Fruit fly (Drosophila melanogaster) whole organism, prepupa: ENCODE results near the gene Alp12.

ENCODE experiments used
- CG10631 ChIP-seq: fragments of 200-800 bp; sonication (Bioruptor generic); optimal IDR thresholded peaks from 2 replicates; lab custom pipeline; 2016; ENCODE audit warnings: missing biosample characterization, missing genetic modification characterization
- CG11762 ChIP-seq: fragments of 200-800 bp; sonication (Bioruptor generic); optimal IDR thresholded peaks from 3 replicates; lab custom pipeline; 2016; ENCODE audit warnings: missing biosample characterization, missing genetic modification characterization; ENCODE audit not compliant: insufficient read depth
- CG11902 ChIP-seq: fragments of 200-800 bp; sonication (Bioruptor generic); optimal IDR thresholded peaks from 3 replicates; lab custom pipeline; 2016; ENCODE audit warnings: missing biosample characterization, missing genetic modification characterization
- CG15336 ChIP-seq: fragments of 200-800 bp; sonication (Bioruptor generic); IDR thresholded peaks from 2 replicates; pipeline ENCODE4 v1.3.6; 2022; ENCODE audit warnings: missing biosample characterization, missing genetic modification characterization
- CG1621 ChIP-seq: fragments of 200-800 bp; sonication (Bioruptor generic); optimal IDR thresholded peaks from 3 replicates; lab custom pipeline; 2018; ENCODE audit warnings: missing biosample characterization, mild to moderate bottlenecking, missing genetic modification characterization
- CG16779 ChIP-seq: fragments of 200-800 bp; sonication (Bioruptor generic); optimal IDR thresholded peaks from 3 replicates; lab custom pipeline; 2017; ENCODE audit warnings: missing biosample characterization, mild to moderate bottlenecking, missing genetic modification characterization
- CG31627 ChIP-seq: fragments of 200-800 bp; sonication (Bioruptor generic); optimal IDR thresholded peaks from 3 replicates; lab custom pipeline; 2016; ENCODE audit warnings: missing biosample characterization, missing genetic modification characterization
- CG32006 ChIP-seq: fragments of 200-800 bp; sonication (Bioruptor generic); optimal IDR thresholded peaks from 3 replicates; lab custom pipeline; 2017; ENCODE audit warnings: missing biosample characterization, mild to moderate bottlenecking, missing genetic modification characterization
- CG3919 ChIP-seq: fragments of 200-800 bp; sonication (Bioruptor generic); optimal IDR thresholded peaks from 3 replicates; lab custom pipeline; 2016; ENCODE audit warnings: missing biosample characterization, missing genetic modification characterization
- CG4318 ChIP-seq: fragments of 200-800 bp; sonication (Bioruptor generic); optimal IDR thresholded peaks from 3 replicates; lab custom pipeline; 2017; ENCODE audit warnings: missing biosample characterization, mild to moderate bottlenecking, missing genetic modification characterization
- CG6792 ChIP-seq: fragments of 200-800 bp; sonication (Bioruptor generic); optimal IDR thresholded peaks from 3 replicates; lab custom pipeline; 2016; ENCODE audit warnings: missing biosample characterization, missing genetic modification characterization
- CG6808 ChIP-seq: fragments of 200-800 bp; sonication (Bioruptor generic); optimal IDR thresholded peaks from 3 replicates; lab custom pipeline; 2017; ENCODE audit warnings: missing biosample characterization, missing genetic modification characterization, mild to moderate bottlenecking, moderate library complexity, missing genetic modification reagents
- CG6854 ChIP-seq: fragments of 200-800 bp; sonication (Bioruptor generic); optimal IDR thresholded peaks from 2 replicates; lab custom pipeline; 2017; ENCODE audit warnings: missing biosample characterization, mild to moderate bottlenecking, missing genetic modification characterization
- CG8319 ChIP-seq: fragments of 200-800 bp; sonication (Bioruptor generic); optimal IDR thresholded peaks from 3 replicates; lab custom pipeline; 2016; ENCODE audit warnings: missing biosample characterization, missing genetic modification characterization
- CG8632 ChIP-seq: fragments of 200-800 bp; sonication (Bioruptor generic); optimal IDR thresholded peaks from 3 replicates; lab custom pipeline; 2016; ENCODE audit warnings: missing biosample characterization, missing genetic modification characterization
- CG9139 ChIP-seq: fragments of 200-800 bp; sonication (Bioruptor generic); optimal IDR thresholded peaks from 3 replicates; lab custom pipeline; 2017; ENCODE audit warnings: missing biosample characterization, mild to moderate bottlenecking, missing genetic modification characterization
- Eip75B ChIP-seq: fragments of 200-800 bp; sonication (Bioruptor generic); optimal IDR thresholded peaks from 3 replicates; lab custom pipeline; 2016; ENCODE audit warnings: missing biosample characterization, missing genetic modification characterization
- Ets21C ChIP-seq: fragments of 200-800 bp; sonication (Bioruptor generic); optimal IDR thresholded peaks from 3 replicates; lab custom pipeline; 2016; ENCODE audit warnings: missing biosample characterization, missing genetic modification characterization
- Ets96B ChIP-seq: fragments of 200-800 bp; optimal IDR thresholded peaks from 2 replicates; lab custom pipeline; 2019; ENCODE audit warnings: missing biosample characterization, mild to moderate bottlenecking, missing genetic modification characterization, moderate library complexity
- Hr39 ChIP-seq: fragments of 200-800 bp; sonication (Bioruptor generic); optimal IDR thresholded peaks from 2 replicates; lab custom pipeline; 2016; ENCODE audit warnings: missing biosample characterization, missing genetic modification characterization
- Hr4 ChIP-seq: fragments of 200-800 bp; sonication (Bioruptor generic); optimal IDR thresholded peaks from 3 replicates; lab custom pipeline; 2016; ENCODE audit warnings: missing biosample characterization, missing genetic modification characterization
- Lpt ChIP-seq: fragments of 200-800 bp; sonication (Bioruptor generic); optimal IDR thresholded peaks from 3 replicates; lab custom pipeline; 2016; ENCODE audit warnings: missing biosample characterization, missing genetic modification characterization
- OdsH ChIP-seq: fragments of 200-800 bp; sonication (Bioruptor generic); optimal IDR thresholded peaks from 3 replicates; lab custom pipeline; 2016; ENCODE audit warnings: missing biosample characterization, missing genetic modification characterization
- Smox ChIP-seq: fragments of 200-800 bp; sonication (Bioruptor generic); optimal IDR thresholded peaks from 3 replicates; lab custom pipeline; 2016; ENCODE audit warnings: missing biosample characterization, missing genetic modification characterization
- Sox14 ChIP-seq: fragments of 200-800 bp; sonication (Bioruptor generic); optimal IDR thresholded peaks from 3 replicates; lab custom pipeline; 2016; ENCODE audit warnings: missing biosample characterization, missing genetic modification characterization
- Sox15 ChIP-seq: fragments of 200-800 bp; sonication (Bioruptor generic); optimal IDR thresholded peaks from 3 replicates; lab custom pipeline; 2016; ENCODE audit warnings: missing biosample characterization, missing genetic modification characterization
- achi ChIP-seq: fragments of 200-800 bp; sonication (Bioruptor generic); optimal IDR thresholded peaks from 3 replicates; lab custom pipeline; 2016; ENCODE audit warnings: missing biosample characterization, missing genetic modification characterization
- acj6 ChIP-seq: fragments of 200-800 bp; sonication (Bioruptor generic); optimal IDR thresholded peaks from 3 replicates; lab custom pipeline; 2016; ENCODE audit warnings: missing biosample characterization, missing genetic modification characterization
- cyc ChIP-seq: fragments of 200-800 bp; sonication (Bioruptor generic); optimal IDR thresholded peaks from 3 replicates; lab custom pipeline; 2016; ENCODE audit warnings: missing biosample characterization, missing genetic modification characterization
- dsx ChIP-seq: fragments of 200-800 bp; optimal IDR thresholded peaks from 3 replicates; lab custom pipeline; 2019; ENCODE audit warnings: missing biosample characterization, mild to moderate bottlenecking, missing genetic modification characterization, moderate library complexity; ENCODE audit not compliant: poor library complexity, severe bottlenecking
- eg ChIP-seq: fragments of 200-800 bp; sonication (Bioruptor generic); IDR thresholded peaks from 3 replicates; pipeline ENCODE4 v1.3.6; 2022; ENCODE audit warnings: missing biosample characterization, missing genetic modification characterization
- esn ChIP-seq: fragments of 200-800 bp; sonication (Bioruptor generic); optimal IDR thresholded peaks from 2 replicates; lab custom pipeline; 2016; ENCODE audit warnings: missing biosample characterization, mild to moderate bottlenecking, missing genetic modification characterization, moderate library complexity
- fd59A ChIP-seq: fragments of 200-800 bp; sonication (Bioruptor generic); optimal IDR thresholded peaks from 2 replicates; lab custom pipeline; 2017; ENCODE audit warnings: missing biosample characterization, mild to moderate bottlenecking, missing genetic modification characterization, missing genetic modification reagents
- fd85E ChIP-seq: fragments of 200-800 bp; sonication (Bioruptor generic); optimal IDR thresholded peaks from 3 replicates; lab custom pipeline; 2016; ENCODE audit warnings: missing biosample characterization, missing genetic modification characterization
- fkh ChIP-seq: fragments of 200-800 bp; sonication (Bioruptor generic); optimal IDR thresholded peaks from 3 replicates; lab custom pipeline; 2017; ENCODE audit warnings: missing biosample characterization, mild to moderate bottlenecking, missing genetic modification characterization, moderate library complexity
- lz ChIP-seq: fragments of 200-800 bp; sonication (Bioruptor generic); optimal IDR thresholded peaks from 3 replicates; lab custom pipeline; 2016; ENCODE audit warnings: missing biosample characterization, missing genetic modification characterization
- net ChIP-seq: fragments of 200-800 bp; sonication (Bioruptor generic); optimal IDR thresholded peaks from 3 replicates; lab custom pipeline; 2016; ENCODE audit warnings: missing biosample characterization, missing genetic modification characterization
- pdm3 ChIP-seq: fragments of 200-800 bp; sonication (Bioruptor generic); optimal IDR thresholded peaks from 3 replicates; lab custom pipeline; 2016; ENCODE audit warnings: missing biosample characterization, missing genetic modification characterization
- salr ChIP-seq, 2 experiments: fragments of 200-800 bp; sonication (Bioruptor generic); optimal IDR thresholded peaks; 3 replicates each; lab custom pipeline; 2016 to 2018; ENCODE audit warnings: missing biosample characterization in 2 of 2, missing genetic modification characterization in 2 of 2, mild to moderate bottlenecking in 1 of 2
- spab ChIP-seq: fragments of 200-800 bp; sonication (Bioruptor generic); optimal IDR thresholded peaks from 2 replicates; lab custom pipeline; 2017; ENCODE audit warnings: missing biosample characterization, mild to moderate bottlenecking, missing genetic modification characterization, missing genetic modification reagents

The Alp12 gene

DNA sequence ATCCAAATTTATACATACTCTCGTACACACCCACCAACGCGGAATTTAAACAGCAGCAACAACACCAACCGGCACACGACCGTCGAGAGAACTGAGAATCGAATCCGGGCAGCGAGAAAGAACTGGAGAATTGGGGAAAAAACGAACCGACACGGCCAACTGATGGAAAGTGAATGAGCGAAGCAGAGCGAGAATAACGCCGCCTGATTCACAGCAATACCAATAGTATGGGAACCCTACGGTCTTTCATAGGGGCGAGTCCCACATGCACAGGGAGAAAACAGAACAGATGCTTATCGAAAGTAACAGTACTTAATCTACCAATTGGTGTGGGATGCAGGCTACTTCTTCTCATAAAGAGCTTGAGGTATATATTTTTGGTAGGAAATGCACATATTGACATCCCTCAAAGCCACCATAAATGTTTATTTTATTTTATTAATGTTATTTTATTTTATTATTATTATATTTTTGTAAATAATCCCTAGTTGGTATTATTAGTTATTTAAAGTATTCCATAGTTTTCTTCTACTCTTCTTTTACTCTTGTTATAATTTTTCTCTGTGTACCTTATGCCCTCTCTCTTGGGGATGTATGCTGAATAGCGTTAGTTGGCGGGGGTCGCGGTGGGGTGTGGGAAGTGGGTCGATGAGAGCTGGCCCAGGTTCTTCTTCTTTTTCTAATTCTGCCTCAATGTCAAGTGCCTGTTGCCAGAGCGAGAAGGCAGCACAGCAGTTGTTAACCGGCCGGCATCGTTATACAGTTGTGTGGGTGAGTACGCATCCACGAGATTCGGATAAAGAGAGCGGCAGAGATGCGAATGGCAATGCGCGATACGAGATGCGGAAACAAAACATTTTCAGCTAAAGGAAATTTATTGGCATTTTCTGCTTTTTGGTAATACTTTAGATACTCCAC is 25.3 kb upstream of the Alp12 start, which contains the start of gene CG17544 (continued):
- TF ChIP-seq salr (GFP tag; optimal IDR thresholded peaks at IDR 0.05; lab: Kevin White, UChicago) (peak; percentile 33 to 81), fd85E (GFP tag; lab: Kevin White, UChicago) (peak; percentile 5), pdm3 (GFP tag; lab: Kevin White, UChicago) (peak; percentile 54), CG9139 (peak; percentile 42), CG6808 (GFP tag; lab: Kevin White, UChicago) (peak; percentile 79), fd59A (GFP tag; lab: Kevin White, UChicago) (peak; percentile 28), CG1621 (tag; lab: Kevin White, UChicago) (peak; percentile 25), Lpt (GFP tag; lab: Kevin White, UChicago) (peak; percentile 49), CG31627 (GFP tag; lab: Kevin White, UChicago) (peak; percentile 56), Sox15 (GFP tag; lab: Kevin White, UChicago) (peak; percentile 66), CG32006 (GFP tag; lab: Kevin White, UChicago) (peak; percentile 90), achi (GFP tag; lab: Kevin White, UChicago) (peak; percentile 84), lz (GFP tag; lab: Kevin White, UChicago) (peak; percentile 59), CG6854 (GFP tag; lab: Kevin White, UChicago) (peak; percentile 56), CG6792 (GFP tag; lab: Kevin White, UChicago) (peak; percentile 67), Ets21C (GFP tag; lab: Kevin White, UChicago) (peak; percentile 61), CG11902 (peak; percentile 28), CG15336 (no peak; the same call in none of the 2 replicates), Eip75B (GFP tag; lab: Kevin White, UChicago) (peak; percentile 47), eg (peak; percentile 59), fkh (peak; percentile 69), Ets96B (tag; lab: Kevin White, UChicago) (peak; percentile 81), CG16779 (tag; lab: Kevin White, UChicago) (peak; percentile 79), esn (peak; percentile 77), Sox14 (peak; percentile 40), spab (GFP tag; lab: Kevin White, UChicago) (peak; percentile 77), CG8632 (GFP tag; lab: Kevin White, UChicago) (peak; percentile 83), CG3919 (GFP tag; lab: Kevin White, UChicago) (peak; percentile 50), acj6 (GFP tag; lab: Kevin White, UChicago) (peak; percentile 82), dsx (GFP tag; lab: Kevin White, UChicago) (peak; percentile 32), net (GFP tag; lab: Kevin White, UChicago) (peak; percentile 54), Hr39 (GFP tag; lab: Kevin White, UChicago) (peak; percentile 52), CG11762 (peak; percentile 64), Smox (GFP tag; lab: Kevin White, UChicago) (peak; percentile 18), CG10631 (GFP tag; lab: Kevin White, UChicago) (peak; percentile 90), Hr4 (peak; percentile 42), OdsH (GFP tag; lab: Kevin White, UChicago) (peak; percentile 82), CG8319 (GFP tag; lab: Kevin White, UChicago) (peak; percentile 25), cyc (GFP tag; lab: Kevin White, UChicago) (peak; percentile 25), CG4318 (GFP tag; lab: Kevin White, UChicago) (peak; percentile 66)
